Worm (Caenorhabditis elegans) whole organism, mixed stage, embryonic: ENCODE results near the gene txt-10.

Experiments used
- M03D4.4 ChIP-seq: sonication (generic microtip); optimal IDR thresholded peaks from 2 replicates; lab custom pipeline; 2017; ENCODE audit warnings: mild to moderate bottlenecking, missing genetic modification characterization, missing compliant biosample characterization
- bed-3 ChIP-seq: fragments of 200-800 bp; sonication (Bioruptor generic); optimal IDR thresholded peaks from 3 replicates; lab custom pipeline; 2018; ENCODE audit warnings: mild to moderate bottlenecking, missing genetic modification characterization, moderate library complexity, missing compliant biosample characterization
- blmp-1 ChIP-seq: fragments of 150-350 bp; optimal IDR thresholded peaks from 2 replicates; lab custom pipeline; 2014; ENCODE audit warnings: missing biosample characterization, missing genetic modification characterization
- ceh-39 ChIP-seq: fragments of 150-350 bp; optimal IDR thresholded peaks from 2 replicates; lab custom pipeline; 2014; ENCODE audit warnings: missing biosample characterization, missing genetic modification characterization
- ceh-43 ChIP-seq: fragments of 200-800 bp; sonication (Bioruptor generic); optimal IDR thresholded peaks from 2 replicates; lab custom pipeline; 2018; ENCODE audit warnings: mild to moderate bottlenecking, missing genetic modification characterization, moderate library complexity, missing compliant biosample characterization
- ceh-83 ChIP-seq: fragments of 200-800 bp; sonication (Bioruptor generic); optimal IDR thresholded peaks from 2 replicates; lab custom pipeline; 2018; ENCODE audit warnings: mild to moderate bottlenecking, missing genetic modification characterization, missing compliant biosample characterization
- ces-1 ChIP-seq: fragments of 150-350 bp; optimal IDR thresholded peaks from 2 replicates; lab custom pipeline; 2014; ENCODE audit warnings: missing biosample characterization, missing genetic modification reagents, missing genetic modification characterization
- cnd-1 ChIP-seq: fragments of 200-800 bp; sonication (Bioruptor generic); optimal IDR thresholded peaks from 2 replicates; lab custom pipeline; 2018; ENCODE audit warnings: mild to moderate bottlenecking, missing genetic modification characterization, missing compliant biosample characterization
- drap-1 ChIP-seq: fragments of 200-800 bp; sonication (Bioruptor generic); optimal IDR thresholded peaks from 3 replicates; lab custom pipeline; 2018; ENCODE audit warnings: mild to moderate bottlenecking, missing genetic modification characterization, missing compliant biosample characterization
- elt-1 ChIP-seq: sonication (generic microtip); optimal IDR thresholded peaks from 2 replicates; lab custom pipeline; 2017; ENCODE audit warnings: missing genetic modification characterization, mild to moderate bottlenecking, missing compliant biosample characterization, antibody characterized with exemption, moderate library complexity, borderline replicate concordance; ENCODE audit not compliant: insufficient read depth
- elt-3 ChIP-seq: fragments of 150-350 bp; optimal IDR thresholded peaks from 2 replicates; lab custom pipeline; 2014; ENCODE audit warnings: missing biosample characterization, missing genetic modification characterization
- flh-1 ChIP-seq: fragments of 200-800 bp; sonication (Bioruptor generic); optimal IDR thresholded peaks from 2 replicates; lab custom pipeline; 2018; ENCODE audit warnings: mild to moderate bottlenecking, missing genetic modification characterization, moderate library complexity, missing compliant biosample characterization
- ham-2 ChIP-seq: fragments of 200-800 bp; sonication (Bioruptor generic); optimal IDR thresholded peaks from 2 replicates; lab custom pipeline; 2018; ENCODE audit warnings: mild to moderate bottlenecking, missing genetic modification characterization, missing compliant biosample characterization
- hlh-1 ChIP-seq: fragments of 150-350 bp; optimal IDR thresholded peaks from 2 replicates; lab custom pipeline; 2014; ENCODE audit warnings: missing biosample characterization, missing genetic modification reagents, missing genetic modification characterization
- lin-13 ChIP-seq: fragments of 150-350 bp; optimal IDR thresholded peaks from 2 replicates; lab custom pipeline; 2014; ENCODE audit warnings: missing biosample characterization, missing genetic modification characterization
- lsy-2 ChIP-seq: fragments of 150-350 bp; optimal IDR thresholded peaks from 2 replicates; lab custom pipeline; 2014; ENCODE audit warnings: missing biosample characterization, missing genetic modification characterization
- mls-2 ChIP-seq: sonication (generic microtip); optimal IDR thresholded peaks from 2 replicates; lab custom pipeline; 2016; ENCODE audit warnings: mild to moderate bottlenecking, missing genetic modification characterization, moderate library complexity, missing compliant biosample characterization
- nhr-2 ChIP-seq: fragments of 150-350 bp; optimal IDR thresholded peaks from 2 replicates; lab custom pipeline; 2014; ENCODE audit warnings: missing biosample characterization, missing genetic modification characterization
- nhr-237 ChIP-seq: fragments of 150-350 bp; optimal IDR thresholded peaks from 2 replicates; lab custom pipeline; 2014; ENCODE audit warnings: missing biosample characterization, missing genetic modification characterization
- nhr-28 ChIP-seq: fragments of 150-350 bp; optimal IDR thresholded peaks from 2 replicates; lab custom pipeline; 2014; ENCODE audit warnings: missing biosample characterization, missing genetic modification characterization
- nhr-76 ChIP-seq: sonication (generic microtip); optimal IDR thresholded peaks from 2 replicates; lab custom pipeline; 2017; ENCODE audit warnings: missing biosample characterization, missing genetic modification characterization
- sem-2 ChIP-seq: fragments of 200-800 bp; sonication (Bioruptor generic); optimal IDR thresholded peaks from 2 replicates; lab custom pipeline; 2018; ENCODE audit warnings: mild to moderate bottlenecking, missing genetic modification characterization, missing compliant biosample characterization
- snpc-4 ChIP-seq: fragments of 150-350 bp; optimal IDR thresholded peaks from 2 replicates; lab custom pipeline; 2014; ENCODE audit warnings: missing biosample characterization, missing genetic modification characterization
- sptf-1 ChIP-seq: sonication (generic microtip); optimal IDR thresholded peaks from 2 replicates; lab custom pipeline; 2017; ENCODE audit warnings: mild to moderate bottlenecking, missing genetic modification characterization, moderate library complexity, missing compliant biosample characterization
- tbx-8 ChIP-seq: fragments of 200-800 bp; sonication (Bioruptor generic); optimal IDR thresholded peaks from 2 replicates; lab custom pipeline; 2018; ENCODE audit warnings: mild to moderate bottlenecking, missing genetic modification characterization, moderate library complexity, missing compliant biosample characterization
- unc-120 ChIP-seq: sonication (generic microtip); optimal IDR thresholded peaks from 2 replicates; lab custom pipeline; 2017; ENCODE audit warnings: missing genetic modification characterization, missing compliant biosample characterization; ENCODE audit not compliant: poor library complexity, severe bottlenecking
- unc-39 ChIP-seq: fragments of 150-350 bp; optimal IDR thresholded peaks from 2 replicates; lab custom pipeline; 2014; ENCODE audit warnings: missing biosample characterization, missing genetic modification characterization
- unc-62 ChIP-seq: fragments of 150-350 bp; optimal IDR thresholded peaks from 2 replicates; lab custom pipeline; 2014; ENCODE audit warnings: missing biosample characterization, missing genetic modification reagents, missing genetic modification characterization
- zip-8 ChIP-seq: fragments of 150-350 bp; optimal IDR thresholded peaks from 2 replicates; lab custom pipeline; 2014; ENCODE audit warnings: missing biosample characterization, missing genetic modification characterization
- ztf-11 ChIP-seq: fragments of 150-350 bp; optimal IDR thresholded peaks from 2 replicates; lab custom pipeline; 2014; ENCODE audit warnings: missing biosample characterization, missing genetic modification characterization

txt-10 gene

ce11 chrV:10568496-10568895 is 35.9 kb upstream of the txt-10 start:
- TF ChIP-seq sem-2 (GFP tag; lab: Kevin White, UChicago) = no peak
- TF ChIP-seq elt-3 (tag; lab: Kevin White, UChicago) = no peak
- TF ChIP-seq nhr-2 (tag; lab: Kevin White, UChicago) = no peak
- TF ChIP-seq M03D4.4 (tag; lab: Kevin White, UChicago) = no peak
- no peak for TF ChIP-seq sptf-1 (tag; lab: Kevin White, UChicago)
- TF ChIP-seq ceh-43 (GFP tag; lab: Kevin White, UChicago) = no peak
- no peak for TF ChIP-seq ces-1 (GFP tag; lab: Kevin White, UChicago)
- no peak for TF ChIP-seq ceh-83 (GFP tag; lab: Kevin White, UChicago)
- TF ChIP-seq lin-13 (tag; lab: Kevin White, UChicago) = no peak
- TF ChIP-seq cnd-1 (tag; lab: Kevin White, UChicago) = no peak
- no peak for TF ChIP-seq zip-8
- no peak for TF ChIP-seq unc-62

ce11 chrV:10564830-10565365 is 32.3 kb upstream of the txt-10 start, which contains the start of gene cat-4:
Gene cat-4, plus strand, starts transcription at chrV:10564880.
- TF ChIP-seq nhr-28 (tag; lab: Kevin White, UChicago) = no peak
- TF ChIP-seq sem-2 (GFP tag; lab: Kevin White, UChicago) = no peak
- TF ChIP-seq unc-39 = no peak
- TF ChIP-seq flh-1 = no peak
- TF ChIP-seq cnd-1 (tag; lab: Kevin White, UChicago) = no peak
- no peak for TF ChIP-seq lsy-2 (tag; lab: Kevin White, UChicago)
- no peak for TF ChIP-seq blmp-1
- TF ChIP-seq ceh-83 (GFP tag; lab: Kevin White, UChicago) = no peak
- no peak for TF ChIP-seq unc-62
- no peak for TF ChIP-seq lin-13 (tag; lab: Kevin White, UChicago)
- no peak for TF ChIP-seq ham-2 (GFP tag; lab: Kevin White, UChicago)
- TF ChIP-seq drap-1 (GFP tag; lab: Kevin White, UChicago) = no peak
- TF ChIP-seq ceh-39 = no peak

- TF ChIP-seq ceh-43 (GFP tag; lab: Kevin White, UChicago) (no peak), snpc-4 (no peak), unc-62 (no peak), cnd-1 (tag; lab: Kevin White, UChicago) (no peak), unc-39 (no peak), M03D4.4 (tag; lab: Kevin White, UChicago) (no peak), elt-3 (tag; lab: Kevin White, UChicago) (no peak), nhr-2 (tag; lab: Kevin White, UChicago) (no peak), ces-1 (GFP tag; lab: Kevin White, UChicago) (no peak), unc-120 (tag; lab: Kevin White, UChicago) (no peak), nhr-28 (tag; lab: Kevin White, UChicago) (no peak), ceh-39 (no peak), elt-1 (tag; lab: Kevin White, UChicago) (no peak), tbx-8 (GFP tag; lab: Kevin White, UChicago) (no peak), mls-2 (tag; lab: Kevin White, UChicago) (no peak), hlh-1 (tag; lab: Kevin White, UChicago) (no peak), lin-13 (tag; lab: Kevin White, UChicago) (no peak), bed-3 (GFP tag; lab: Kevin White, UChicago) (no peak), ham-2 (GFP tag; lab: Kevin White, UChicago) (no peak)
These were observed 31.5 kb upstream of the txt-10 start for ce11 chrV:10564140-10564539.

ce11 chrV:10562817-10563216 is 30.2 kb upstream of the txt-10 start:
- no peak for TF ChIP-seq zip-8
- TF ChIP-seq nhr-28 (tag; lab: Kevin White, UChicago) = no peak
- TF ChIP-seq ztf-11 (tag; lab: Kevin White, UChicago) = no peak
- TF ChIP-seq ham-2 (GFP tag; lab: Kevin White, UChicago) = no peak
- no peak for TF ChIP-seq ceh-39
- TF ChIP-seq blmp-1 = no peak
- no peak for TF ChIP-seq M03D4.4 (tag; lab: Kevin White, UChicago)
- no peak for TF ChIP-seq nhr-76
- no peak for TF ChIP-seq tbx-8 (GFP tag; lab: Kevin White, UChicago)
- TF ChIP-seq ceh-83 (GFP tag; lab: Kevin White, UChicago) = no peak
- no peak for TF ChIP-seq cnd-1 (tag; lab: Kevin White, UChicago)
- no peak for TF ChIP-seq nhr-2 (tag; lab: Kevin White, UChicago)
- no peak for TF ChIP-seq nhr-237 (tag; lab: Kevin White, UChicago)
- no peak for TF ChIP-seq lsy-2 (tag; lab: Kevin White, UChicago)
- no peak for TF ChIP-seq sptf-1 (tag; lab: Kevin White, UChicago)
